Worm (Caenorhabditis elegans): ENCODE results near the gene B0228.9.

DNA sequence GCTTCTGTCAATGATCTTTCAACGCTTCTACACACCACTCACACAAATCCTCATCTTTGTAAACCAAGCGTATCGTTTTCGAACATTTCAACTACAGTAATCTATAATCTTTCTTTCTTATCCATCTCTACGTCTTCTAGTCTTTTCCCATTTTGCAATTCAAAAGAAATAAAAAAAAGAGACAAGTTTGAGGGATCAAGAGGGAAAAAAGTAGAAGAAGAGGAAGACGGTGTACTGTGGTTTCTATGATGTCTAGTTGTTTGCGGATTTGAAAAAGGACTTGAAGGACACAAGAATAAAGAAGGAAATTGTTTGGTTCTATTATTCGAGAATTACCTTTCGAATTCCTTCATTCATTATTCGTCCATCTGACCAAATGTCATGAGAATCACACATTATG, 29.0 kb upstream of the B0228.9 start:
- TF ChIP-seq snpc-4 (tag; optimal IDR thresholded peaks at IDR 0.05) (no peak), nhr-11 (tag; optimal IDR thresholded peaks at IDR 0.05) (no peak), nhr-76 (tag; optimal IDR thresholded peaks at IDR 0.05) (no peak), nhr-28 (tag; optimal IDR thresholded peaks at IDR 0.05) (no peak), ceh-82 (tag; optimal IDR thresholded peaks at IDR 0.05) (no peak), mdl-1 (tag; optimal IDR thresholded peaks at IDR 0.05) (no peak), nfya-1 (tag; optimal IDR thresholded peaks at IDR 0.05; ENCODE audit: insufficient read depth) (no peak)

Measured in whole organism, L3 larva.